In the genomic region with DNA sequence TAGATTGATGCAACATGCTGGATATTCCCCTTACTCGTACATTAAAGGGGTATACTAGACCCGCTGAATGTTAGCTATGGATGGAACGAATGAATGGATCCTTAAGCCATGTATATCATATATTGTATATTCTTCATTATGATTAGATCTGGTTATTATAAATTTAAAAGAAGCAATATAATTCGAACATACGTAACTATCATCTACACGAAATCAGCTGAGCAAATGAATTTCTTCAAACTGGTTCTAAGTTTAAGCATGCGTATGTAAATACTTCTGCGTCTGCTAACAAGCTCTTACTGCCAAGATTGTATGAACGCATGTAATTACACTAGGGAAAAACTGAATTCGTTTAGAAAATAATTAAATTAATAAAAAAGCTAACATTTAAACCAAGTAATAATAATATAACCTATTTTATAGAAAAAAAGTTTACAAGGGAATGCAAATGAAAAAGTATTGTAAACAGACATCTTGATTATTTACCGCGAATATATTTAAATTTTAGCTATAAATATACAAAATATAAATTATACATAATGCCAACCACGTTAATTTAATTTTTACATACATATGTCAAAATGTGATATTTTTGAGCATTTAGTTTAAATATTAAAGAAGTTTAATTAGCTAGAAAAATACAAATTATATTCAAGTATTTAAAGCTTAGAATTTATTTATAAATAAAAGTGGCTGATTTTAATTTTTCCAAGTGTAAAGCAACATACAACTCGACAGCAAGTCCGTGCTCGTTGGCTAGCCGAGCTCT, we compare ENCODE assay signal across 4 fruit fly cellular contexts.
TF ChIP-seq lines count a peak whose summit lies in the region.

No protein-coding gene starts in this region.

TF ChIP-seq in whole organism, embryonic, 481 proteins besides CTCF, POLR2A, EP300 and RAD21 (continued from another document and continues in another):
- TF ChIP-seq Dbx (GFP tag; IDR thresholded peaks at IDR 0.05; lab: Robert Waterston, UW) (peak; percentile 38; the same call in 2 of the 3 replicates), sim (GFP tag; IDR thresholded peaks at IDR 0.05; lab: Robert Waterston, UW) (no peak), CG32772 (GFP tag; IDR thresholded peaks at IDR 0.05; lab: Robert Waterston, UW) (peak; percentile 61), CG14050 (GFP tag; IDR thresholded peaks at IDR 0.05; lab: Robert Waterston, UW) (no peak), CG6854 (GFP tag; optimal IDR thresholded peaks at IDR 0.05; lab: Kevin White, UChicago) (no peak), NK7.1 (GFP tag; optimal IDR thresholded peaks at IDR 0.05; lab: Kevin White, UChicago) (no peak), CG14965 (GFP tag; optimal IDR thresholded peaks at IDR 0.05; lab: Kevin White, UChicago; ENCODE audit: borderline replicate concordance) (no peak), CG11696 (GFP tag; IDR thresholded peaks at IDR 0.05; lab: Robert Waterston, UW) (0 out of 2 replicates have a peak, but pooled peaks have one; percentile 35), fd102C (GFP tag; optimal IDR thresholded peaks at IDR 0.05; lab: Kevin White, UChicago) (no peak), esg (GFP tag; conservative IDR thresholded peaks at IDR 0.05; lab: Robert Waterston, UW) (peak; percentile 53), phol (tag; optimal IDR thresholded peaks at IDR 0.05; lab: Kevin White, UChicago) (peak; percentile 79), btn (GFP tag; optimal IDR thresholded peaks at IDR 0.05; lab: Kevin White, UChicago) (no peak), CG11398 (GFP tag; optimal IDR thresholded peaks at IDR 0.05; lab: Kevin White, UChicago) (no peak), CG4282 (GFP tag; optimal IDR thresholded peaks at IDR 0.05; lab: Kevin White, UChicago) (no peak), CG33213 (GFP tag; optimal IDR thresholded peaks at IDR 0.05; lab: Kevin White, UChicago) (no peak), fd64A (GFP tag; optimal IDR thresholded peaks at IDR 0.05; lab: Kevin White, UChicago) (peak; percentile 35), chn (GFP tag; optimal IDR thresholded peaks at IDR 0.05; lab: Kevin White, UChicago) (peak; percentile 7), bab2 (GFP tag; optimal IDR thresholded peaks at IDR 0.05; lab: Kevin White, UChicago) (peak; percentile 38), CG7745 (tag; optimal IDR thresholded peaks at IDR 0.05; lab: Kevin White, UChicago) (no peak), CG3065 (GFP tag; optimal IDR thresholded peaks at IDR 0.05; lab: Kevin White, UChicago) (no peak), Rfx (GFP tag; IDR thresholded peaks at IDR 0.05; lab: Robert Waterston, UW) (peak; percentile 58), D (optimal IDR thresholded peaks at IDR 0.05; lab: Kevin White, UChicago) (no peak), D (GFP tag; optimal IDR thresholded peaks at IDR 0.05; lab: Kevin White, UChicago) (peak; percentile 24), CG10543 (GFP tag; optimal IDR thresholded peaks at IDR 0.05; lab: Kevin White, UChicago) (no peak), CG14710 (tag; optimal IDR thresholded peaks at IDR 0.05; lab: Kevin White, UChicago) (peak; percentile 83), da (GFP tag; optimal IDR thresholded peaks at IDR 0.05; lab: Kevin White, UChicago) (no peak), Atf-2 (GFP tag; optimal IDR thresholded peaks at IDR 0.05; lab: Kevin White, UChicago) (peak; percentile 54), HLH4C (GFP tag; IDR thresholded peaks at IDR 0.05; lab: Robert Waterston, UW; ENCODE audit: partially characterized antibody) (no peak), sisA (GFP tag; IDR thresholded peaks at IDR 0.05; lab: Robert Waterston, UW) (peak; percentile 41), Bteb2 (GFP tag; optimal IDR thresholded peaks at IDR 0.05; lab: Kevin White, UChicago) (peak; percentile 46)

TF ChIP-seq in whole organism, prepupa, 60 proteins besides CTCF, POLR2A, EP300 and RAD21 (continued from another document and continues in another):
- TF ChIP-seq CG11294 (GFP tag; IDR thresholded peaks at IDR 0.05; lab: Robert Waterston, UW) (peak; percentile 39), CG15336 (GFP tag; IDR thresholded peaks at IDR 0.05; lab: Robert Waterston, UW) (peak; percentile 71), CG3032 (tag; optimal IDR thresholded peaks at IDR 0.05; lab: Kevin White, UChicago) (peak; percentile 70), Ets96B (tag; optimal IDR thresholded peaks at IDR 0.05; lab: Kevin White, UChicago) (peak; percentile 48), Hr38 (GFP tag; optimal IDR thresholded peaks at IDR 0.05; lab: Kevin White, UChicago) (no peak), Blimp-1 (GFP tag; optimal IDR thresholded peaks at IDR 0.05; lab: Kevin White, UChicago) (peak; percentile 11), Hr4 (GFP tag; optimal IDR thresholded peaks at IDR 0.05; lab: Kevin White, UChicago) (peak; percentile 76), CG8632 (GFP tag; optimal IDR thresholded peaks at IDR 0.05; lab: Kevin White, UChicago) (no peak), CG8119 (GFP tag; IDR thresholded peaks at IDR 0.05; lab: Robert Waterston, UW) (peak; percentile 74), net (GFP tag; optimal IDR thresholded peaks at IDR 0.05; lab: Kevin White, UChicago) (peak; percentile 43), CG7368 (GFP tag; optimal IDR thresholded peaks at IDR 0.05; lab: Kevin White, UChicago) (peak; percentile 41), ss (GFP tag; optimal IDR thresholded peaks at IDR 0.05; lab: Kevin White, UChicago) (peak in 1 of 2 experiments; percentile 12), Eip78C (GFP tag; lab: Kevin White, UChicago) (peak; percentile 93), topi (GFP tag; optimal IDR thresholded peaks at IDR 0.05; lab: Kevin White, UChicago) (peak; percentile 64), CG6808 (GFP tag; optimal IDR thresholded peaks at IDR 0.05; lab: Kevin White, UChicago) (no peak), CG4318 (GFP tag; optimal IDR thresholded peaks at IDR 0.05; lab: Kevin White, UChicago) (peak; percentile 49), vri (GFP tag; optimal IDR thresholded peaks at IDR 0.05; lab: Kevin White, UChicago) (peak; percentile 55), fd85E (GFP tag; optimal IDR thresholded peaks at IDR 0.05; lab: Kevin White, UChicago) (no peak), CG6276 (GFP tag; optimal IDR thresholded peaks at IDR 0.05; lab: Kevin White, UChicago) (peak; percentile 41), CG6163 (GFP tag; IDR thresholded peaks at IDR 0.05; lab: Robert Waterston, UW) (peak; percentile 81), lz (GFP tag; optimal IDR thresholded peaks at IDR 0.05; lab: Kevin White, UChicago) (peak; percentile 54), CG11902 (GFP tag; optimal IDR thresholded peaks at IDR 0.05; lab: Kevin White, UChicago) (peak; percentile 12), Eip93F (GFP tag; optimal IDR thresholded peaks at IDR 0.05; lab: Kevin White, UChicago) (no peak), CG16779 (tag; optimal IDR thresholded peaks at IDR 0.05; lab: Kevin White, UChicago) (peak; percentile 20), CG6854 (GFP tag; optimal IDR thresholded peaks at IDR 0.05; lab: Kevin White, UChicago) (no peak), CG8319 (GFP tag; optimal IDR thresholded peaks at IDR 0.05; lab: Kevin White, UChicago) (no peak), Sox14 (GFP tag; optimal IDR thresholded peaks at IDR 0.05; lab: Kevin White, UChicago) (peak; percentile 72), CG10631 (GFP tag; optimal IDR thresholded peaks at IDR 0.05; lab: Kevin White, UChicago) (peak; percentile 71), acj6 (GFP tag; optimal IDR thresholded peaks at IDR 0.05; lab: Kevin White, UChicago) (peak; percentile 63), dac (GFP tag; optimal IDR thresholded peaks at IDR 0.05; lab: Kevin White, UChicago) (peak; percentile 49), salr (GFP tag; optimal IDR thresholded peaks at IDR 0.05; lab: Kevin White, UChicago) (peak; percentile 44 to 84), esn (GFP tag; optimal IDR thresholded peaks at IDR 0.05; lab: Kevin White, UChicago) (peak; percentile 51)

TF ChIP-seq in whole organism, pupa, 21 proteins besides CTCF, POLR2A, EP300 and RAD21 (continued from another document):
- peak; percentile 66 for TF ChIP-seq CG14655 (GFP tag; optimal IDR thresholded peaks at IDR 0.05; lab: Kevin White, UChicago)

TF ChIP-seq in whole organism, wandering third instar larva, 38 proteins besides CTCF, POLR2A, EP300 and RAD21 (continued from another document):
- TF ChIP-seq psq (GFP tag; optimal IDR thresholded peaks at IDR 0.05; lab: Kevin White, UChicago) (peak; percentile 18), rgr (GFP tag; optimal IDR thresholded peaks at IDR 0.05; lab: Kevin White, UChicago) (peak; percentile 65), ey (GFP tag; optimal IDR thresholded peaks at IDR 0.05; lab: Kevin White, UChicago) (peak; percentile 24), Sp1 (GFP tag; optimal IDR thresholded peaks at IDR 0.05; lab: Kevin White, UChicago) (peak; percentile 46), h (GFP tag; optimal IDR thresholded peaks at IDR 0.05; lab: Kevin White, UChicago) (peak; percentile 71), dl (GFP tag; optimal IDR thresholded peaks at IDR 0.05; lab: Kevin White, UChicago; ENCODE audit: insufficient read depth in 1 of 2, partially characterized antibody in 2 of 2) (no peak), GATAd (GFP tag; optimal IDR thresholded peaks at IDR 0.05; lab: Kevin White, UChicago) (no peak), dsf (GFP tag; optimal IDR thresholded peaks at IDR 0.05; lab: Kevin White, UChicago; ENCODE audit: borderline replicate concordance) (no peak), Hr78 (GFP tag; optimal IDR thresholded peaks at IDR 0.05; lab: Kevin White, UChicago) (no peak), Vsx2 (GFP tag; optimal IDR thresholded peaks at IDR 0.05; lab: Kevin White, UChicago; ENCODE audit: partially characterized antibody) (no peak), br (GFP tag; optimal IDR thresholded peaks at IDR 0.05; lab: Kevin White, UChicago) (peak; percentile 44), sage (GFP tag; optimal IDR thresholded peaks at IDR 0.05; lab: Kevin White, UChicago) (peak; percentile 55), foxo (GFP tag; optimal IDR thresholded peaks at IDR 0.05; lab: Kevin White, UChicago) (peak; percentile 2 to 71), CrebA (GFP tag; optimal IDR thresholded peaks at IDR 0.05; lab: Kevin White, UChicago; ENCODE audit: borderline replicate concordance) (no peak), Mio (GFP tag; optimal IDR thresholded peaks at IDR 0.05; lab: Kevin White, UChicago) (no peak)
